Worm (Caenorhabditis elegans) whole organism, late embryonic: ENCODE data around the gene ZK512.10.

Experiments used
- C08G9.2 ChIP-seq: sonication (generic microtip); optimal IDR thresholded peaks from 2 replicates; lab custom pipeline; 2016; ENCODE audit warnings: mild to moderate bottlenecking, missing genetic modification characterization, moderate library complexity, missing compliant biosample characterization
- C38D4.7 ChIP-seq: fragments of 200-800 bp; sonication (Bioruptor generic); optimal IDR thresholded peaks from 2 replicates; lab custom pipeline; 2018; ENCODE audit warnings: mild to moderate bottlenecking, missing genetic modification characterization, moderate library complexity, missing compliant biosample characterization
- K02D7.2 ChIP-seq: sonication (generic microtip); optimal IDR thresholded peaks from 2 replicates; lab custom pipeline; 2017; ENCODE audit warnings: mild to moderate bottlenecking, missing genetic modification characterization, missing compliant biosample characterization
- ceh-34 ChIP-seq: sonication (generic microtip); optimal IDR thresholded peaks from 2 replicates; lab custom pipeline; 2016; ENCODE audit warnings: mild to moderate bottlenecking, missing genetic modification characterization, missing compliant biosample characterization
- ceh-9 ChIP-seq: sonication (generic microtip); optimal IDR thresholded peaks from 2 replicates; lab custom pipeline; 2016; ENCODE audit warnings: mild to moderate bottlenecking, missing genetic modification characterization, inconsistent platforms, missing compliant biosample characterization
- dve-1 ChIP-seq: sonication (generic microtip); optimal IDR thresholded peaks from 2 replicates; lab custom pipeline; 2017; ENCODE audit warnings: antibody characterized with exemption, mild to moderate bottlenecking, missing genetic modification characterization, missing compliant biosample characterization
- elt-2 ChIP-seq: sonication (generic microtip); optimal IDR thresholded peaks from 2 replicates; lab custom pipeline; 2016; ENCODE audit warnings: missing genetic modification reagents, missing genetic modification characterization, missing compliant biosample characterization
- elt-4 ChIP-seq: sonication (generic microtip); optimal IDR thresholded peaks from 2 replicates; lab custom pipeline; 2016; ENCODE audit warnings: missing genetic modification characterization, missing compliant biosample characterization
- ets-4 ChIP-seq: sonication (generic microtip); optimal IDR thresholded peaks from 2 replicates; lab custom pipeline; 2016; ENCODE audit warnings: missing genetic modification characterization, missing compliant biosample characterization
- eyg-1 ChIP-seq: sonication (generic microtip); optimal IDR thresholded peaks from 2 replicates; lab custom pipeline; 2016; ENCODE audit warnings: missing genotype, missing genetic modification characterization, missing compliant biosample characterization
- gmeb-2 ChIP-seq: sonication (generic microtip); optimal IDR thresholded peaks from 2 replicates; lab custom pipeline; 2016; ENCODE audit warnings: missing genetic modification characterization, inconsistent platforms, missing compliant biosample characterization
- hlh-13 ChIP-seq: fragments of 200-800 bp; sonication (Bioruptor generic); optimal IDR thresholded peaks from 2 replicates; lab custom pipeline; 2018; ENCODE audit warnings: mild to moderate bottlenecking, missing genetic modification characterization, missing compliant biosample characterization
- hlh-15 ChIP-seq: sonication (generic microtip); optimal IDR thresholded peaks from 2 replicates; lab custom pipeline; 2016; ENCODE audit warnings: missing genetic modification characterization, missing compliant biosample characterization
- hlh-6 ChIP-seq: sonication (generic microtip); optimal IDR thresholded peaks from 2 replicates; lab custom pipeline; 2016; ENCODE audit warnings: missing genotype, missing genetic modification characterization, missing compliant biosample characterization
- lin-11 ChIP-seq: fragments of 200-800 bp; sonication (Bioruptor generic); optimal IDR thresholded peaks from 2 replicates; lab custom pipeline; 2018; ENCODE audit warnings: mild to moderate bottlenecking, missing genetic modification characterization, missing compliant biosample characterization
- mec-3 ChIP-seq: sonication (generic microtip); optimal IDR thresholded peaks from 2 replicates; lab custom pipeline; 2016; ENCODE audit warnings: borderline replicate concordance, missing genetic modification characterization, missing compliant biosample characterization
- nfya-1 ChIP-seq: sonication (generic microtip); optimal IDR thresholded peaks from 2 replicates; lab custom pipeline; 2017; ENCODE audit warnings: missing genetic modification characterization, mild to moderate bottlenecking, missing compliant biosample characterization, antibody characterized with exemption, moderate library complexity
- nhr-232 ChIP-seq: sonication (generic microtip); optimal IDR thresholded peaks from 2 replicates; lab custom pipeline; 2016; ENCODE audit warnings: missing genetic modification characterization, missing compliant biosample characterization
- odd-2 ChIP-seq: sonication (generic microtip); optimal IDR thresholded peaks from 2 replicates; lab custom pipeline; 2017; ENCODE audit warnings: antibody characterized with exemption, mild to moderate bottlenecking, missing genetic modification characterization, missing compliant biosample characterization
- pag-3 ChIP-seq: sonication (generic microtip); optimal IDR thresholded peaks from 2 replicates; lab custom pipeline; 2016; ENCODE audit warnings: missing compliant biosample characterization, missing genetic modification characterization, borderline replicate concordance
- pqm-1 ChIP-seq: sonication (generic microtip); optimal IDR thresholded peaks from 2 replicates; lab custom pipeline; 2016; ENCODE audit warnings: missing genetic modification characterization, missing compliant biosample characterization
- pros-1 ChIP-seq: fragments of 150-350 bp; optimal IDR thresholded peaks from 2 replicates; lab custom pipeline; 2014; ENCODE audit warnings: missing biosample characterization, missing genetic modification reagents, missing genetic modification characterization
- ref-2 ChIP-seq: sonication (generic microtip); optimal IDR thresholded peaks from 2 replicates; lab custom pipeline; 2016; ENCODE audit warnings: missing genetic modification characterization, missing compliant biosample characterization
- sox-4 ChIP-seq: sonication (generic microtip); optimal IDR thresholded peaks from 2 replicates; lab custom pipeline; 2017; ENCODE audit warnings: mild to moderate bottlenecking, missing genetic modification characterization, inconsistent platforms, missing compliant biosample characterization
- syd-9 ChIP-seq: sonication (generic microtip); optimal IDR thresholded peaks from 2 replicates; lab custom pipeline; 2016; ENCODE audit warnings: mild to moderate bottlenecking, missing genetic modification characterization, moderate library complexity, missing compliant biosample characterization
- ttx-3 ChIP-seq: sonication (generic microtip); optimal IDR thresholded peaks from 2 replicates; lab custom pipeline; 2016; ENCODE audit warnings: missing genetic modification reagents, missing genetic modification characterization, missing compliant biosample characterization
- unc-55 ChIP-seq: sonication (generic microtip); optimal IDR thresholded peaks from 2 replicates; lab custom pipeline; 2017; ENCODE audit warnings: missing biosample characterization, missing genetic modification reagents, missing genetic modification characterization
- unc-86 ChIP-seq: sonication (generic microtip); optimal IDR thresholded peaks from 2 replicates; lab custom pipeline; 2016; ENCODE audit warnings: missing genetic modification characterization, missing compliant biosample characterization
- zip-5 ChIP-seq: sonication (generic microtip); optimal IDR thresholded peaks from 2 replicates; lab custom pipeline; 2016; ENCODE audit warnings: missing genetic modification characterization, missing compliant biosample characterization
- ztf-16 ChIP-seq: sonication (generic microtip); optimal IDR thresholded peaks from 2 replicates; lab custom pipeline; 2017; ENCODE audit warnings: missing genetic modification characterization, missing compliant biosample characterization

Gene ZK512.10

ce11 chrIII:9084329-9084728 lies 46.4 kb upstream of the ZK512.10 start (continued):
- no peak for TF ChIP-seq K02D7.2
- TF ChIP-seq ttx-3 (tag; lab: Kevin White, UChicago) = no peak
- TF ChIP-seq unc-86 (tag; lab: Kevin White, UChicago) = no peak
- no peak for TF ChIP-seq gmeb-2 (tag; lab: Kevin White, UChicago)
- TF ChIP-seq elt-4 (tag; lab: Kevin White, UChicago) = no peak
- no peak for TF ChIP-seq pqm-1 (tag; lab: Kevin White, UChicago)
- peak; percentile 1 for TF ChIP-seq syd-9 (tag; lab: Kevin White, UChicago)
- TF ChIP-seq unc-55 = peak; percentile 82
- TF ChIP-seq eyg-1 (tag; lab: Kevin White, UChicago) = no peak
- TF ChIP-seq pros-1 (tag; lab: Kevin White, UChicago) = no peak
- TF ChIP-seq C08G9.2 (tag; lab: Kevin White, UChicago) = no peak
- TF ChIP-seq elt-2 (tag; lab: Kevin White, UChicago) = peak; percentile 9
- no peak for TF ChIP-seq pag-3 (tag; lab: Kevin White, UChicago)
- peak; percentile 11 for TF ChIP-seq ceh-34 (tag; lab: Kevin White, UChicago)

DNA sequence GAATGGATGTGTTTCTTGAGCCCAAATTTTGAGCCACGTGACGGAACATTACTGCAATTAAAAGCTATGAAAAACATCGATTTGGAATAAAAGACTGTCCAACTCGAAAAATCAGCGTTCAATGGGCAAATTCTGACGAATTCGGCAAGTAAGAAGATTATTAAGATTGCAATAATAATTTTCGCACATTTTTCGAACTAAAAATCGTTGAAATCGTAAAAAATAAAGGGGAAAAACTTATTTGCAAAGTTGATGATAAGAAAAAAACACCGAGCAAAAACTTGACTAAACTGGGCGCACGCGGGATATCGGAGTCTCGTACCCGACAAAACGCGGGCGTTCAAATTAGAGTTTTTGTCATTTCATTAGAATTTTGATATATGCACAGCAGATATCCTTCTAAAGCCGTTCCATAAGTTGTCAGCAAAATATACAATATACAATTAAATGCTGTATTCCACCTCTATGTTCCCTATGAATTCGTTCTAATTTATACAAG lies 41.3 kb upstream of the ZK512.10 start, which contains the start of the genes mccc-2 and mrpl-44:
TSS of gene mccc-2 (minus strand) at position 51 of the 499 bp plus-strand sequence.
TSS of gene mrpl-44 (minus strand) at position 51 of the 499 bp plus-strand sequence.
- TF ChIP-seq hlh-13 (no peak), nfya-1 (tag; lab: Kevin White, UChicago) (peak; percentile 18), hlh-15 (tag; lab: Kevin White, UChicago) (no peak), mec-3 (tag; lab: Kevin White, UChicago) (no peak), elt-2 (tag; lab: Kevin White, UChicago) (peak; percentile 70), nhr-232 (tag; lab: Kevin White, UChicago) (no peak)
- TF ChIP-seq, all 69 proteins: peak for 2

- no peak for TF ChIP-seq ets-4
- TF ChIP-seq, all 69 proteins: peak for 0
Observed at ce11 chrIII:9091392-9092291, 39.0 kb upstream of the ZK512.10 start, which contains the start of gene glp-1. Gene glp-1, plus strand, starts transcription at chrIII:9092241.

ce11 chrIII:9101212-9101611 lies 29.5 kb upstream of the ZK512.10 start, which contains the start of gene ZK507.1:
Gene ZK507.1, minus strand, starts transcription at chrIII:9101312.
- TF ChIP-seq C38D4.7 (GFP tag; lab: Kevin White, UChicago) = no peak

DNA sequence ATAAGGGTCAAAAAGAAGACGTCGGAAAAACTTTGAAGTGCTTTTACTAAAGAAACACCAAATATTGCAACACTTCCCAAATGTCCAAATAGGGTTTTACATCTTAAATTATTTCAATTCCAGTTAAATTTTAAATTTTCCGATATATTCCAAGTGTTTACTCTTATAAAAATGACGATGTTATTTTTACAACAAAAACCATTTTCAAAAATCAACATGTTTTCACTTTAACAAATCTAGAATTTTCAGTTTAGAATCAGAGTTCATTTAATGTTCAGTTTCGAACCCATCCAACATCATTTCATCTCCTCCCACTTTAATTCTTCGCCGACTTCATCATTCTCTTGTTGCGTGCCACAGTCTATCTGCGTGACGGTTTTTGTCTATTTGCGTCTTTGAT lies 27.0 kb upstream of the ZK512.10 start, which contains the start of gene dos-1:
TSS of gene dos-1 (plus strand) at position 301 of the 400 bp plus-strand sequence.
- TF ChIP-seq ztf-16 (tag; lab: Kevin White, UChicago) (no peak), unc-55 (no peak), sox-4 (tag; lab: Kevin White, UChicago) (no peak), odd-2 (tag; lab: Kevin White, UChicago) (no peak), zip-5 (no peak), K02D7.2 (no peak), lin-11 (no peak), ref-2 (tag; lab: Kevin White, UChicago) (no peak), nfya-1 (tag; lab: Kevin White, UChicago) (no peak), ceh-9 (tag; lab: Kevin White, UChicago) (no peak), dve-1 (no peak), hlh-6 (tag; lab: Kevin White, UChicago) (no peak)
